Fruit fly (Drosophila melanogaster) whole organism, embryonic: ENCODE results near the gene PEK.

ENCODE experiments used
- Abd-B ChIP-seq: fragments of 200-800 bp; sonication (Bioruptor generic); optimal IDR thresholded peaks from 2 replicates; lab custom pipeline; 2018; ENCODE audit warnings: missing biosample characterization, mild to moderate bottlenecking, missing genetic modification characterization, moderate library complexity
- Asciz ChIP-seq: fragments of 200-800 bp; sonication (Bioruptor generic); optimal IDR thresholded peaks from 2 replicates; lab custom pipeline; 2017; ENCODE audit warnings: missing biosample characterization, mild to moderate bottlenecking, missing genetic modification characterization, missing genetic modification reagents
- Atf-2 ChIP-seq: fragments of 200-800 bp; sonication (Bioruptor generic); optimal IDR thresholded peaks from 2 replicates; lab custom pipeline; 2016; ENCODE audit warnings: missing biosample characterization, missing genetic modification characterization
- BtbVII ChIP-seq: fragments of 200-800 bp; sonication (Bioruptor generic); optimal IDR thresholded peaks from 3 replicates; lab custom pipeline; 2017; ENCODE audit warnings: missing biosample characterization, mild to moderate bottlenecking, missing genetic modification characterization
- CG10321 ChIP-seq: fragments of 200-800 bp; sonication (Bioruptor generic); IDR thresholded peaks from 2 replicates; pipeline ENCODE4 v1.3.6; 2022; ENCODE audit warnings: missing biosample characterization, missing genetic modification characterization
- CG10565 ChIP-seq: fragments of 200-800 bp; sonication (Bioruptor generic); optimal IDR thresholded peaks from 3 replicates; lab custom pipeline; 2016; ENCODE audit warnings: missing biosample characterization, mild to moderate bottlenecking, missing genetic modification characterization
- CG11456 ChIP-seq: fragments of 200-800 bp; sonication (Bioruptor generic); IDR thresholded peaks from 3 replicates; pipeline ENCODE4 v1.3.6; 2022; ENCODE audit warnings: missing biosample characterization, missing genetic modification characterization
- CG12219 ChIP-seq: fragments of 200-800 bp; sonication (Bioruptor generic); optimal IDR thresholded peaks from 3 replicates; lab custom pipeline; 2018; ENCODE audit warnings: missing biosample characterization, mild to moderate bottlenecking, missing genetic modification characterization
- CG12744 ChIP-seq: fragments of 200-800 bp; sonication (Bioruptor generic); optimal IDR thresholded peaks from 2 replicates; lab custom pipeline; 2016; ENCODE audit warnings: missing biosample characterization, missing genetic modification characterization
- CG12769 ChIP-seq: fragments of 200-800 bp; sonication (Bioruptor generic); optimal IDR thresholded peaks from 2 replicates; lab custom pipeline; 2019; ENCODE audit warnings: missing biosample characterization, mild to moderate bottlenecking, missing genetic modification characterization, moderate library complexity
- CG13296 ChIP-seq: fragments of 200-800 bp; sonication (Bioruptor generic); optimal IDR thresholded peaks from 3 replicates; lab custom pipeline; 2018; ENCODE audit warnings: missing biosample characterization, mild to moderate bottlenecking, missing genetic modification characterization
- CG1603 ChIP-seq: fragments of 200-800 bp; sonication (Bioruptor generic); optimal IDR thresholded peaks from 2 replicates; lab custom pipeline; 2019; ENCODE audit warnings: missing biosample characterization, mild to moderate bottlenecking, missing genetic modification characterization, moderate library complexity
- CG16779 ChIP-seq: fragments of 200-800 bp; sonication (Bioruptor generic); IDR thresholded peaks from 2 replicates; pipeline ENCODE4 v1.3.6; 2022; ENCODE audit warnings: missing biosample characterization, missing genetic modification characterization
- CG16813 ChIP-seq: fragments of 200-800 bp; sonication (Bioruptor generic); IDR thresholded peaks from 3 replicates; pipeline ENCODE4 v1.3.6; 2022; ENCODE audit warnings: missing biosample characterization, missing genetic modification characterization; ENCODE audit not compliant: partially characterized antibody
- CG2875 ChIP-seq: fragments of 200-800 bp; sonication (Bioruptor generic); optimal IDR thresholded peaks from 2 replicates; lab custom pipeline; 2017; ENCODE audit warnings: missing biosample characterization, mild to moderate bottlenecking, missing genetic modification characterization, missing genetic modification reagents
- CG32767 ChIP-seq: fragments of 200-800 bp; sonication (Bioruptor generic); IDR thresholded peaks from 2 replicates; pipeline ENCODE4 v1.3.6; 2022; ENCODE audit warnings: missing biosample characterization, missing genetic modification characterization
- CG33213 ChIP-seq: fragments of 200-800 bp; sonication (Bioruptor generic); optimal IDR thresholded peaks from 3 replicates; lab custom pipeline; 2016; ENCODE audit warnings: missing biosample characterization, missing genetic modification characterization
- CG3726 ChIP-seq: fragments of 200-800 bp; sonication (Bioruptor generic); IDR thresholded peaks from 3 replicates; pipeline ENCODE4, ENCODE4 v1.3.6; 2022; ENCODE audit warnings: missing biosample characterization, missing genetic modification characterization
- CG4282 ChIP-seq: fragments of 200-800 bp; sonication (Bioruptor generic); optimal IDR thresholded peaks from 2 replicates; lab custom pipeline; 2016; ENCODE audit warnings: missing biosample characterization, missing genetic modification characterization
- CG4820 ChIP-seq: fragments of 200-800 bp; sonication (Bioruptor generic); optimal IDR thresholded peaks from 3 replicates; lab custom pipeline; 2016; ENCODE audit warnings: missing biosample characterization, missing genetic modification characterization
- CG6813 ChIP-seq: fragments of 200-800 bp; sonication (Bioruptor generic); optimal IDR thresholded peaks from 2 replicates; lab custom pipeline; 2017; ENCODE audit warnings: missing biosample characterization, missing genetic modification characterization, mild to moderate bottlenecking, moderate library complexity, missing genetic modification reagents
- CG7372 ChIP-seq: fragments of 200-800 bp; sonication (Bioruptor generic); IDR thresholded peaks from 2 replicates; pipeline ENCODE4 v1.3.6; 2022; ENCODE audit warnings: missing biosample characterization, missing genetic modification characterization
- CG7839 ChIP-seq: fragments of 200-800 bp; sonication (Bioruptor generic); optimal IDR thresholded peaks from 3 replicates; lab custom pipeline; 2018; ENCODE audit warnings: missing biosample characterization, mild to moderate bottlenecking, missing genetic modification characterization, moderate library complexity
- CG9609 ChIP-seq: fragments of 200-800 bp; sonication (Bioruptor generic); optimal IDR thresholded peaks from 3 replicates; lab custom pipeline; 2016; ENCODE audit warnings: missing biosample characterization, missing genetic modification characterization
- Drgx ChIP-seq: fragments of 200-800 bp; sonication (Bioruptor generic); IDR thresholded peaks from 2 replicates; pipeline ENCODE4 v1.3.6; 2022; ENCODE audit warnings: missing biosample characterization, missing genetic modification characterization
- E2f1 ChIP-seq: fragments of 200-800 bp; sonication (Bioruptor generic); IDR thresholded peaks from 2 replicates; pipeline ENCODE4 v1.3.6; 2022; ENCODE audit warnings: missing biosample characterization, missing genetic modification characterization
- Meics ChIP-seq: fragments of 200-800 bp; sonication (Bioruptor generic); optimal IDR thresholded peaks from 2 replicates; lab custom pipeline; 2017; ENCODE audit warnings: missing biosample characterization, mild to moderate bottlenecking, missing genetic modification characterization
- Mrtf ChIP-seq: fragments of 200-800 bp; sonication (Bioruptor generic); IDR thresholded peaks from 3 replicates; pipeline ENCODE4 v1.3.6; 2022; ENCODE audit warnings: missing biosample characterization, missing genetic modification characterization
- NK7.1 ChIP-seq: fragments of 200-800 bp; sonication (Bioruptor generic); optimal IDR thresholded peaks from 3 replicates; lab custom pipeline; 2016; ENCODE audit warnings: missing biosample characterization, missing genetic modification characterization
- TFAM ChIP-seq: fragments of 200-800 bp; sonication (Bioruptor generic); optimal IDR thresholded peaks from 2 replicates; lab custom pipeline; 2017; ENCODE audit warnings: missing biosample characterization, missing genetic modification characterization, inconsistent platforms
- dmrt11E ChIP-seq: fragments of 200-800 bp; sonication (Bioruptor generic); optimal IDR thresholded peaks from 3 replicates; lab custom pipeline; 2018; ENCODE audit warnings: missing biosample characterization, mild to moderate bottlenecking, missing genetic modification characterization, moderate library complexity
- en ChIP-seq: fragments of 200-800 bp; sonication (Bioruptor generic); optimal IDR thresholded peaks from 2 replicates; lab custom pipeline; 2016; ENCODE audit warnings: missing biosample characterization, missing genetic modification characterization
- eyg ChIP-seq: fragments of 200-800 bp; sonication (Bioruptor generic); optimal IDR thresholded peaks from 3 replicates; lab custom pipeline; 2016; ENCODE audit warnings: missing biosample characterization, missing genetic modification characterization
- gce ChIP-seq: fragments of 200-800 bp; sonication (Bioruptor generic); IDR thresholded peaks from 3 replicates; pipeline ENCODE4 v1.3.6; 2022; ENCODE audit warnings: missing biosample characterization, missing genetic modification characterization
- gfzf ChIP-seq: fragments of 200-800 bp; sonication (Bioruptor generic); optimal IDR thresholded peaks from 2 replicates; lab custom pipeline; 2016; ENCODE audit warnings: missing biosample characterization, mild to moderate bottlenecking, missing genetic modification characterization, moderate library complexity
- gt ChIP-seq: fragments of 200-800 bp; sonication (Bioruptor generic); IDR thresholded peaks from 2 replicates; pipeline ENCODE4 v1.3.6; 2022; ENCODE audit warnings: missing biosample characterization, missing genetic modification characterization
- hkb ChIP-seq, 2 experiments: fragments of 200-800 bp in 1 of 2; fragments of >200 bp in 1 of 2; sonication (Bioruptor generic) in 1 of 2; IDR thresholded peaks in 1 of 2; optimal IDR thresholded peaks in 1 of 2; 2 replicates each; pipeline versions ENCODE4 v1.3.6 to Lab custom; 2017 to 2022; ENCODE audit warnings: missing biosample characterization in 1 of 2, missing genetic modification characterization in 1 of 2
- kay ChIP-seq: fragments of 200-800 bp; sonication (Bioruptor generic); optimal IDR thresholded peaks from 2 replicates; lab custom pipeline; 2016; ENCODE audit warnings: missing biosample characterization, missing genetic modification characterization
- klu ChIP-seq: fragments of 200-800 bp; sonication (Bioruptor generic); IDR thresholded peaks from 2 replicates; pipeline ENCODE4 v1.3.6; 2022; ENCODE audit warnings: missing biosample characterization, missing genetic modification characterization
- lilli ChIP-seq: fragments of 200-800 bp; sonication (Bioruptor generic); optimal IDR thresholded peaks from 3 replicates; lab custom pipeline; 2016; ENCODE audit warnings: missing biosample characterization, missing genetic modification characterization
- lov ChIP-seq, 2 experiments: fragments of 200-800 bp in 1 of 2; fragments of >200 bp in 1 of 2; sonication (Bioruptor generic) in 1 of 2; IDR thresholded peaks in 1 of 2; optimal IDR thresholded peaks in 1 of 2; 2 replicates in 1 of 2; 3 replicates in 1 of 2; pipeline versions ENCODE4 v1.3.6 to Lab custom; 2017 to 2022; ENCODE audit warnings: missing biosample characterization in 1 of 2, missing genetic modification characterization in 1 of 2
- pb ChIP-seq: fragments of 200-800 bp; sonication (Bioruptor generic); optimal IDR thresholded peaks from 3 replicates; lab custom pipeline; 2016; ENCODE audit warnings: missing biosample characterization, missing genetic modification characterization
- prd ChIP-seq, 3 experiments: fragments of >200 bp in 2 of 3; fragments of 200-800 bp in 1 of 3; sonication (Bioruptor generic) in 1 of 3; optimal IDR thresholded peaks in 2 of 3; IDR thresholded peaks in 1 of 3; 2 replicates in 2 of 3; 3 replicates in 1 of 3; pipeline versions ENCODE4 v1.3.6 to Lab custom; 2017 to 2022; ENCODE audit warnings: missing biosample characterization in 1 of 3, missing genetic modification characterization in 1 of 3
- pzg ChIP-seq: fragments of 200-800 bp; sonication (Bioruptor generic); optimal IDR thresholded peaks from 3 replicates; lab custom pipeline; 2018; ENCODE audit warnings: missing biosample characterization, mild to moderate bottlenecking, missing genetic modification characterization, moderate library complexity
- shn ChIP-seq: fragments of 200-800 bp; sonication (Bioruptor generic); optimal IDR thresholded peaks from 3 replicates; lab custom pipeline; 2016; ENCODE audit warnings: missing biosample characterization, missing genetic modification characterization
- slbo ChIP-seq: fragments of 200-800 bp; sonication (Bioruptor generic); IDR thresholded peaks from 2 replicates; pipeline ENCODE4 v1.3.6; 2022; ENCODE audit warnings: missing biosample characterization, missing genetic modification characterization
- slp2 ChIP-seq: fragments of 200-800 bp; sonication (Bioruptor generic); optimal IDR thresholded peaks from 2 replicates; lab custom pipeline; 2016; ENCODE audit warnings: missing biosample characterization, missing genetic modification characterization
- sug ChIP-seq: fragments of 200-800 bp; optimal IDR thresholded peaks from 2 replicates; lab custom pipeline; 2019; ENCODE audit warnings: missing biosample characterization, mild to moderate bottlenecking, missing genetic modification characterization, moderate library complexity
- trh ChIP-seq: fragments of 200-800 bp; sonication (Bioruptor generic); optimal IDR thresholded peaks from 2 replicates; lab custom pipeline; 2016; ENCODE audit warnings: missing biosample characterization, missing genetic modification characterization
- vfl ChIP-seq: fragments of 200-800 bp; sonication (Bioruptor generic); optimal IDR thresholded peaks from 2 replicates; lab custom pipeline; 2016; ENCODE audit warnings: missing biosample characterization, missing genetic modification characterization
- wek ChIP-seq: fragments of 200-800 bp; sonication (Bioruptor generic); optimal IDR thresholded peaks from 3 replicates; lab custom pipeline; 2018; ENCODE audit warnings: missing biosample characterization, mild to moderate bottlenecking, missing genetic modification characterization, moderate library complexity

PEK gene

dm6 chr3R:5438750-5439149, 25.8 kb downstream of the PEK start (continued):
- TF ChIP-seq CG12769 (no peak), CG12219 (GFP tag; lab: Kevin White, UChicago) (no peak), CG6813 (GFP tag; lab: Kevin White, UChicago) (no peak), wek (GFP tag; lab: Kevin White, UChicago) (no peak), Mrtf (GFP tag; lab: Robert Waterston, UW) (no peak), pb (GFP tag; lab: Kevin White, UChicago) (no peak), CG12744 (GFP tag; lab: Kevin White, UChicago) (no peak), gt (GFP tag; lab: Robert Waterston, UW) (no peak), CG9609 (no peak), CG16779 (no peak), CG10321 (GFP tag; lab: Robert Waterston, UW) (no peak), hkb (optimal IDR thresholded peaks at IDR 0.05; lab: Kevin White, UChicago) (no peak), hkb (GFP tag; IDR thresholded peaks at IDR 0.05; lab: Robert Waterston, UW) (no peak), Atf-2 (GFP tag; lab: Kevin White, UChicago) (no peak), TFAM (GFP tag; lab: Kevin White, UChicago) (no peak), gce (GFP tag; lab: Robert Waterston, UW) (no peak), klu (GFP tag; lab: Robert Waterston, UW) (no peak), CG16813 (peak; percentile 43), CG1603 (tag; lab: Kevin White, UChicago) (peak; percentile 34), CG32767 (no peak), trh (GFP tag; lab: Kevin White, UChicago) (no peak), slp2 (no peak), slbo (GFP tag; lab: Robert Waterston, UW) (no peak), CG33213 (GFP tag; lab: Kevin White, UChicago) (peak; percentile 35), prd (optimal IDR thresholded peaks at IDR 0.05; lab: Kevin White, UChicago) (no peak), prd (GFP tag; IDR thresholded peaks at IDR 0.05; lab: Robert Waterston, UW) (peak; percentile 19; the same call in 2 of the 3 replicates), gfzf (GFP tag; lab: Kevin White, UChicago) (peak; percentile 54), pzg (GFP tag; lab: Kevin White, UChicago) (peak; percentile 26), Meics (GFP tag; lab: Kevin White, UChicago) (no peak), lov (optimal IDR thresholded peaks at IDR 0.05; lab: Kevin White, UChicago) (no peak), lov (GFP tag; IDR thresholded peaks at IDR 0.05; lab: Robert Waterston, UW) (no peak), sug (tag; lab: Kevin White, UChicago) (no peak), Drgx (GFP tag; lab: Robert Waterston, UW) (no peak), CG7372 (no peak), CG7839 (tag; lab: Kevin White, UChicago) (peak; percentile 30), en (GFP tag; lab: Kevin White, UChicago) (no peak), E2f1 (GFP tag; lab: Robert Waterston, UW) (no peak), BtbVII (GFP tag; lab: Kevin White, UChicago) (no peak), shn (GFP tag; lab: Kevin White, UChicago) (no peak), dmrt11E (tag; lab: Kevin White, UChicago) (peak; percentile 21), CG4282 (GFP tag; lab: Kevin White, UChicago) (no peak), kay (no peak), NK7.1 (GFP tag; lab: Kevin White, UChicago) (no peak), lilli (GFP tag; lab: Kevin White, UChicago) (no peak), CG13296 (no peak), eyg (GFP tag; lab: Kevin White, UChicago) (no peak), Asciz (GFP tag; lab: Kevin White, UChicago) (no peak), CG3726 (no peak), CG2875 (GFP tag; lab: Kevin White, UChicago) (no peak), CG4820 (GFP tag; lab: Kevin White, UChicago) (peak; percentile 14), vfl (GFP tag; lab: Kevin White, UChicago) (no peak), Abd-B (GFP tag; lab: Kevin White, UChicago) (peak; percentile 95), CG10565 (no peak), CG11456 (GFP tag; lab: Robert Waterston, UW) (no peak)
